Worm (Caenorhabditis elegans): ENCODE data around the gene rpap-3.

ce11 chrIV:7824649-7825048, 45.9 kb upstream of the rpap-3 start:
- no peak for TF ChIP-seq blmp-1 (tag; optimal IDR thresholded peaks at IDR 0.05; ENCODE audit: insufficient read depth)
- no peak for TF ChIP-seq nhr-11 (tag; optimal IDR thresholded peaks at IDR 0.05)
- no peak for TF ChIP-seq unc-55 (GFP tag; optimal IDR thresholded peaks at IDR 0.05)
- no peak for TF ChIP-seq ceh-16 (tag; optimal IDR thresholded peaks at IDR 0.05)
- no peak for TF ChIP-seq skn-1 (tag; optimal IDR thresholded peaks at IDR 0.05)
- TF ChIP-seq ztf-11 (tag; optimal IDR thresholded peaks at IDR 0.05): no peak
- no peak for TF ChIP-seq zag-1 (tag; optimal IDR thresholded peaks at IDR 0.05)
